Fruit fly (Drosophila melanogaster) whole organism, embryonic: Measurements from ENCODE around the gene CG13842.

ENCODE experiments used
- Bdp1 ChIP-seq: fragments of 200-800 bp; sonication (Bioruptor generic); optimal IDR thresholded peaks from 3 replicates; lab custom pipeline; 2016; ENCODE audit warnings: missing biosample characterization, missing genetic modification characterization
- CG11398 ChIP-seq: fragments of 200-800 bp; sonication (Bioruptor generic); optimal IDR thresholded peaks from 2 replicates; lab custom pipeline; 2016; ENCODE audit warnings: missing biosample characterization, missing genetic modification characterization
- CG13424 ChIP-seq: fragments of 200-800 bp; sonication (Bioruptor generic); optimal IDR thresholded peaks from 2 replicates; lab custom pipeline; 2019; ENCODE audit warnings: missing biosample characterization, mild to moderate bottlenecking, missing genetic modification characterization, moderate library complexity
- CG14965 ChIP-seq: fragments of 200-800 bp; sonication (Bioruptor generic); optimal IDR thresholded peaks from 2 replicates; lab custom pipeline; 2016; ENCODE audit warnings: missing biosample characterization, missing genetic modification characterization, borderline replicate concordance
- CG15601 ChIP-seq: fragments of 200-800 bp; sonication (Bioruptor generic); optimal IDR thresholded peaks from 3 replicates; lab custom pipeline; 2019; ENCODE audit warnings: missing biosample characterization, mild to moderate bottlenecking, missing genetic modification characterization, moderate library complexity
- CG1603 ChIP-seq: fragments of 200-800 bp; sonication (Bioruptor generic); optimal IDR thresholded peaks from 2 replicates; lab custom pipeline; 2019; ENCODE audit warnings: missing biosample characterization, mild to moderate bottlenecking, missing genetic modification characterization, moderate library complexity
- CG16779 ChIP-seq: fragments of 200-800 bp; sonication (Bioruptor generic); IDR thresholded peaks from 2 replicates; pipeline ENCODE4 v1.3.6; 2022; ENCODE audit warnings: missing biosample characterization, missing genetic modification characterization
- CG17612 ChIP-seq: fragments of 200-800 bp; sonication (Bioruptor generic); IDR thresholded peaks from 2 replicates; pipeline ENCODE4 v1.3.6; 2022; ENCODE audit warnings: missing biosample characterization, missing genetic modification characterization
- CG17912 ChIP-seq: fragments of 200-800 bp; sonication (Bioruptor generic); optimal IDR thresholded peaks from 2 replicates; lab custom pipeline; 2018; ENCODE audit warnings: missing biosample characterization, mild to moderate bottlenecking, missing genetic modification characterization
- CG18599 ChIP-seq: fragments of 200-800 bp; sonication (Bioruptor generic); optimal IDR thresholded peaks from 3 replicates; lab custom pipeline; 2017; ENCODE audit warnings: missing biosample characterization, missing genetic modification characterization, mild to moderate bottlenecking, moderate library complexity, missing genetic modification reagents
- CG2889 ChIP-seq: fragments of 200-800 bp; sonication (Bioruptor generic); IDR thresholded peaks from 3 replicates; pipeline ENCODE4 v1.3.6; 2022; ENCODE audit warnings: missing biosample characterization, missing genetic modification characterization
- CG4424 ChIP-seq: fragments of 200-800 bp; sonication (Bioruptor generic); optimal IDR thresholded peaks from 3 replicates; lab custom pipeline; 2016; ENCODE audit warnings: missing biosample characterization, missing genetic modification characterization
- CG4820 ChIP-seq: fragments of 200-800 bp; sonication (Bioruptor generic); optimal IDR thresholded peaks from 3 replicates; lab custom pipeline; 2016; ENCODE audit warnings: missing biosample characterization, missing genetic modification characterization
- CG7271 ChIP-seq: fragments of 200-800 bp; sonication (Bioruptor generic); optimal IDR thresholded peaks from 2 replicates; lab custom pipeline; 2018; ENCODE audit warnings: missing biosample characterization, mild to moderate bottlenecking, missing genetic modification characterization, moderate library complexity
- CG7963 ChIP-seq: fragments of 200-800 bp; sonication (Bioruptor generic); IDR thresholded peaks from 3 replicates; pipeline ENCODE4 v1.3.6; 2022; ENCODE audit warnings: missing biosample characterization, missing genetic modification characterization; ENCODE audit not compliant: partially characterized antibody
- CG8290 ChIP-seq, 3 experiments: fragments of 200-800 bp; sonication (Bioruptor generic); optimal IDR thresholded peaks; 2 replicates each; lab custom pipeline; 2016 to 2019; ENCODE audit warnings: missing biosample characterization in 3 of 3, missing genetic modification characterization in 3 of 3, mild to moderate bottlenecking in 2 of 3, moderate library complexity in 1 of 3
- CkIIα-i1 ChIP-seq: fragments of 200-800 bp; sonication (Bioruptor generic); IDR thresholded peaks from 2 replicates; pipeline ENCODE4 v1.3.6; 2022; ENCODE audit warnings: missing biosample characterization, missing genetic modification characterization
- Doc2 ChIP-seq: fragments of 200-800 bp; sonication (Bioruptor generic); IDR thresholded peaks from 2 replicates; pipeline ENCODE4 v1.3.6; 2022; ENCODE audit warnings: missing biosample characterization, missing genetic modification characterization
- Gsc ChIP-seq: fragments of 200-800 bp; sonication (Bioruptor generic); IDR thresholded peaks from 2 replicates; pipeline ENCODE4 v1.3.6; 2022; ENCODE audit warnings: missing biosample characterization, missing genetic modification characterization
- Hand ChIP-seq: fragments of 200-800 bp; sonication (Bioruptor generic); optimal IDR thresholded peaks from 2 replicates; lab custom pipeline; 2017; ENCODE audit warnings: mild to moderate bottlenecking, missing biosample characterization, missing genetic modification reagents, missing genetic modification characterization
- HmgD ChIP-seq: fragments of 200-800 bp; sonication (Bioruptor generic); optimal IDR thresholded peaks from 3 replicates; lab custom pipeline; 2016; ENCODE audit warnings: missing biosample characterization, missing genetic modification characterization
- Hr39 ChIP-seq: fragments of >200 bp; optimal IDR thresholded peaks from 2 replicates; lab custom pipeline; 2017
- NK7.1 ChIP-seq: fragments of 200-800 bp; sonication (Bioruptor generic); optimal IDR thresholded peaks from 3 replicates; lab custom pipeline; 2016; ENCODE audit warnings: missing biosample characterization, missing genetic modification characterization
- Optix ChIP-seq: fragments of 200-800 bp; sonication (Bioruptor generic); IDR thresholded peaks from 3 replicates; pipeline ENCODE4 v1.3.6; 2022; ENCODE audit warnings: missing biosample characterization, missing genetic modification characterization
- Rfx ChIP-seq: fragments of 200-800 bp; sonication (Bioruptor generic); IDR thresholded peaks from 2 replicates; pipeline ENCODE4 v1.3.6; 2022; ENCODE audit warnings: missing biosample characterization, missing genetic modification characterization
- Stat92E ChIP-seq, 3 experiments: fragments of >200 bp in 2 of 3; fragments of 200-800 bp in 1 of 3; sonication (Bioruptor generic) in 1 of 3; optimal IDR thresholded peaks; 2 replicates each; lab custom pipeline; 2017 to 2019; ENCODE audit warnings: missing biosample characterization in 3 of 3, missing genetic modification characterization in 3 of 3, mild to moderate bottlenecking in 1 of 3, moderate library complexity in 1 of 3
- Taf1 ChIP-seq: fragments of 200-800 bp; sonication (Bioruptor generic); IDR thresholded peaks from 2 replicates; pipeline ENCODE4 v1.3.6; 2022; ENCODE audit warnings: missing biosample characterization, missing genetic modification characterization
- Xbp1 ChIP-seq: fragments of 200-800 bp; sonication (Bioruptor generic); optimal IDR thresholded peaks from 3 replicates; lab custom pipeline; 2016; ENCODE audit warnings: missing biosample characterization, mild to moderate bottlenecking, missing genetic modification characterization
- ara ChIP-seq: fragments of 200-800 bp; sonication (Bioruptor generic); IDR thresholded peaks from 2 replicates; pipeline ENCODE4 v1.3.6; 2022; ENCODE audit warnings: missing biosample characterization, missing genetic modification characterization
- cas ChIP-seq: fragments of 200-800 bp; sonication (Bioruptor generic); IDR thresholded peaks from 2 replicates; pipeline ENCODE4 v1.3.6; 2022; ENCODE audit warnings: missing biosample characterization, missing genetic modification characterization
- cg ChIP-seq: fragments of 200-800 bp; sonication (Bioruptor generic); optimal IDR thresholded peaks from 3 replicates; lab custom pipeline; 2019; ENCODE audit warnings: missing biosample characterization, mild to moderate bottlenecking, missing genetic modification characterization, moderate library complexity
- ci ChIP-seq: fragments of 200-800 bp; sonication (Bioruptor generic); IDR thresholded peaks from 3 replicates; pipeline ENCODE4 v1.3.6; 2022; ENCODE audit warnings: missing biosample characterization, missing genetic modification characterization
- ems ChIP-seq: fragments of 200-800 bp; sonication (Bioruptor generic); optimal IDR thresholded peaks from 3 replicates; lab custom pipeline; 2016; ENCODE audit warnings: missing biosample characterization, missing genetic modification characterization
- gro ChIP-seq: fragments of 200-800 bp; sonication (Bioruptor generic); optimal IDR thresholded peaks from 2 replicates; lab custom pipeline; 2016; ENCODE audit warnings: missing biosample characterization, missing genetic modification characterization
- gsb ChIP-seq: fragments of 200-800 bp; sonication (Bioruptor generic); IDR thresholded peaks from 2 replicates; pipeline ENCODE4 v1.3.6; 2022; ENCODE audit warnings: missing biosample characterization, missing genetic modification characterization
- kni ChIP-seq: fragments of 200-800 bp; sonication (Bioruptor generic); optimal IDR thresholded peaks from 3 replicates; lab custom pipeline; 2017; ENCODE audit warnings: mild to moderate bottlenecking, missing biosample characterization, missing genetic modification reagents, missing genetic modification characterization
- lola ChIP-seq, 3 experiments: fragments of >200 bp in 2 of 3; fragments of 200-800 bp in 1 of 3; sonication (Bioruptor generic) in 1 of 3; optimal IDR thresholded peaks; 2 replicates each; lab custom pipeline; 2017 to 2019; ENCODE audit warnings: missing biosample characterization in 3 of 3, missing genetic modification characterization in 3 of 3, mild to moderate bottlenecking in 1 of 3, moderate library complexity in 1 of 3
- mld ChIP-seq: fragments of 200-800 bp; sonication (Bioruptor generic); IDR thresholded peaks from 3 replicates; pipeline ENCODE4 v1.3.6; 2022; ENCODE audit warnings: missing biosample characterization, missing genetic modification characterization; ENCODE audit not compliant: partially characterized antibody
- ro ChIP-seq: fragments of 200-800 bp; sonication (Bioruptor generic); IDR thresholded peaks from 2 replicates; pipeline ENCODE4 v1.3.6; 2022; ENCODE audit warnings: missing biosample characterization, missing genetic modification characterization
- seq ChIP-seq: fragments of 200-800 bp; sonication (Bioruptor generic); IDR thresholded peaks from 2 replicates; pipeline ENCODE4 v1.3.6; 2022; ENCODE audit warnings: missing biosample characterization, missing genetic modification characterization
- slbo ChIP-seq: fragments of 200-800 bp; sonication (Bioruptor generic); IDR thresholded peaks from 2 replicates; pipeline ENCODE4 v1.3.6; 2022; ENCODE audit warnings: missing biosample characterization, missing genetic modification characterization
- so ChIP-seq: fragments of 200-800 bp; sonication (Bioruptor generic); IDR thresholded peaks from 3 replicates; pipeline ENCODE4 v1.3.6; 2022; ENCODE audit warnings: missing biosample characterization, missing genetic modification characterization
- stwl ChIP-seq: fragments of 200-800 bp; sonication (Bioruptor generic); optimal IDR thresholded peaks from 3 replicates; lab custom pipeline; 2018; ENCODE audit warnings: missing biosample characterization, mild to moderate bottlenecking, missing genetic modification characterization, moderate library complexity
- tna ChIP-seq: fragments of 200-800 bp; sonication (Bioruptor generic); IDR thresholded peaks from 2 replicates; pipeline ENCODE4 v1.3.6; 2022; ENCODE audit warnings: missing biosample characterization, missing genetic modification characterization; ENCODE audit not compliant: partially characterized antibody
- toy ChIP-seq: fragments of 200-800 bp; sonication (Bioruptor generic); IDR thresholded peaks from 2 replicates; pipeline ENCODE4 v1.3.6; 2022; ENCODE audit warnings: missing biosample characterization, missing genetic modification characterization
- trem ChIP-seq: fragments of 200-800 bp; optimal IDR thresholded peaks from 3 replicates; lab custom pipeline; 2019; ENCODE audit warnings: missing biosample characterization, mild to moderate bottlenecking, missing genetic modification characterization, moderate library complexity
- unpg ChIP-seq: fragments of 200-800 bp; sonication (Bioruptor generic); optimal IDR thresholded peaks from 3 replicates; lab custom pipeline; 2018; ENCODE audit warnings: missing biosample characterization, mild to moderate bottlenecking, missing genetic modification characterization, moderate library complexity
- vfl ChIP-seq: fragments of 200-800 bp; sonication (Bioruptor generic); optimal IDR thresholded peaks from 2 replicates; lab custom pipeline; 2016; ENCODE audit warnings: missing biosample characterization, missing genetic modification characterization
- vvl ChIP-seq: fragments of 200-800 bp; sonication (Bioruptor generic); IDR thresholded peaks from 2 replicates; pipeline ENCODE4 v1.3.6; 2022; ENCODE audit warnings: missing biosample characterization, missing genetic modification characterization

Gene CG13842

dm6 chr3R:22667284-22667958 is 39.7 kb downstream of the CG13842 start (continued):
- TF ChIP-seq CG14965 (no peak), seq (GFP tag; lab: Robert Waterston, UW) (peak; percentile 54; the same call in 1 of the 2 replicates), CkIIα-i1 (GFP tag; lab: Robert Waterston, UW) (no peak), Hand (GFP tag; lab: Kevin White, UChicago) (no peak), ro (GFP tag; lab: Robert Waterston, UW) (peak; percentile 41; the same call in 1 of the 2 replicates), Optix (GFP tag; lab: Robert Waterston, UW) (0 out of 3 replicates have a peak, but pooled peaks have one; percentile 27), cg (GFP tag; lab: Kevin White, UChicago) (no peak), gro (GFP tag; lab: Kevin White, UChicago) (no peak), CG8290 (GFP tag; optimal IDR thresholded peaks at IDR 0.05; lab: Kevin White, UChicago) (peak; percentile 78), CG8290 (tag; optimal IDR thresholded peaks at IDR 0.05; lab: Kevin White, UChicago) (no peak), Doc2 (no peak), trem (peak; percentile 92), slbo (peak; percentile 60), mld (no peak), CG7963 (GFP tag; lab: Robert Waterston, UW) (no peak), CG4424 (GFP tag; lab: Kevin White, UChicago) (peak; percentile 92), kni (GFP tag; lab: Kevin White, UChicago) (peak; percentile 12), CG18599 (GFP tag; lab: Kevin White, UChicago) (peak; percentile 70), Gsc (peak; percentile 62), CG13424 (peak; percentile 80), ems (GFP tag; lab: Kevin White, UChicago) (peak; percentile 60), unpg (GFP tag; lab: Kevin White, UChicago) (peak; percentile 84), ara (GFP tag; lab: Robert Waterston, UW) (peak; percentile 75; the same call in 1 of the 2 replicates), Xbp1 (GFP tag; lab: Kevin White, UChicago) (peak; percentile 77), Stat92E (GFP tag; optimal IDR thresholded peaks at IDR 0.05; lab: Kevin White, UChicago) (peak in 1 of 3 experiments; percentile 54), CG4820 (GFP tag; lab: Kevin White, UChicago) (peak; percentile 87), CG17912 (no peak), CG1603 (tag; lab: Kevin White, UChicago) (peak; percentile 15), Taf1 (0 out of 2 replicates have a peak, but pooled peaks have one; percentile 32), Bdp1 (GFP tag; lab: Kevin White, UChicago) (no peak), tna (GFP tag; lab: Robert Waterston, UW) (no peak), HmgD (GFP tag; lab: Kevin White, UChicago) (no peak), cas (GFP tag; lab: Robert Waterston, UW) (no peak), CG7271 (tag; lab: Kevin White, UChicago) (peak; percentile 71), so (GFP tag; lab: Robert Waterston, UW) (peak; percentile 66; the same call in 1 of the 3 replicates), toy (no peak), stwl (peak; percentile 14), vfl (GFP tag; lab: Kevin White, UChicago) (no peak), CG2889 (GFP tag; lab: Robert Waterston, UW) (peak; percentile 40; the same call in 1 of the 3 replicates), CG16779 (no peak), gsb (GFP tag; lab: Robert Waterston, UW) (no peak), ci (GFP tag; lab: Robert Waterston, UW) (peak; percentile 84), lola (GFP tag; optimal IDR thresholded peaks at IDR 0.05; lab: Kevin White, UChicago) (peak in 1 of 3 experiments; percentile 83), vvl (GFP tag; lab: Robert Waterston, UW) (peak; percentile 79), CG11398 (peak; percentile 66), CG17612 (GFP tag; lab: Robert Waterston, UW) (no peak), Rfx (GFP tag; lab: Robert Waterston, UW) (peak; percentile 58), CG15601 (tag; lab: Kevin White, UChicago) (peak; percentile 76), Hr39 (lab: Kevin White, UChicago) (no peak), NK7.1 (GFP tag; lab: Kevin White, UChicago) (no peak)
